Worm (Caenorhabditis elegans) whole organism, L2 larva: ENCODE measurements around the gene ctsa-4.1.

ENCODE experiments used
- F13H6.1 ChIP-seq: sonication (generic microtip); optimal IDR thresholded peaks from 2 replicates; lab custom pipeline; 2016; ENCODE audit warnings: missing genetic modification characterization, missing compliant biosample characterization
- R02D3.7 ChIP-seq: fragments of 150-350 bp; optimal IDR thresholded peaks from 2 replicates; lab custom pipeline; 2014; ENCODE audit warnings: missing biosample characterization, missing genetic modification characterization
- Y55F3AM.14 ChIP-seq: fragments of 200-800 bp; sonication (Bioruptor generic); optimal IDR thresholded peaks from 2 replicates; lab custom pipeline; 2018; ENCODE audit warnings: mild to moderate bottlenecking, missing genetic modification characterization, missing compliant biosample characterization
- ZK546.5 ChIP-seq: sonication (generic microtip); optimal IDR thresholded peaks from 2 replicates; lab custom pipeline; 2017; ENCODE audit warnings: missing biosample characterization, missing genetic modification characterization
- alr-1 ChIP-seq: fragments of 150-350 bp; optimal IDR thresholded peaks from 2 replicates; lab custom pipeline; 2014; ENCODE audit warnings: missing biosample characterization, missing genetic modification characterization
- aly-2 ChIP-seq: fragments of 150-350 bp; optimal IDR thresholded peaks from 2 replicates; lab custom pipeline; 2014; ENCODE audit warnings: missing biosample characterization, missing genetic modification characterization
- ama-1 ChIP-seq: fragments of 150-350 bp; optimal IDR thresholded peaks from 2 replicates; lab custom pipeline; 2018; ENCODE audit warnings: inconsistent platforms
- blmp-1 ChIP-seq: sonication (generic microtip); optimal IDR thresholded peaks from 2 replicates; lab custom pipeline; 2017; ENCODE audit warnings: missing genetic modification characterization, mild to moderate bottlenecking, missing compliant biosample characterization, antibody characterized with exemption, moderate library complexity; ENCODE audit not compliant: insufficient read depth
- ceh-16 ChIP-seq: fragments of 150-350 bp; optimal IDR thresholded peaks from 2 replicates; lab custom pipeline; 2014; ENCODE audit warnings: missing biosample characterization, missing genetic modification characterization
- ceh-82 ChIP-seq: fragments of 150-350 bp; optimal IDR thresholded peaks from 2 replicates; lab custom pipeline; 2014; ENCODE audit warnings: missing biosample characterization, missing genetic modification characterization
- crh-2 ChIP-seq: sonication (generic microtip); optimal IDR thresholded peaks from 2 replicates; lab custom pipeline; 2017; ENCODE audit warnings: missing biosample characterization, missing genetic modification characterization
- dmd-4 ChIP-seq: sonication (generic microtip); optimal IDR thresholded peaks from 2 replicates; lab custom pipeline; 2017; ENCODE audit warnings: missing biosample characterization, missing genetic modification characterization
- egl-27 ChIP-seq: sonication (generic microtip); optimal IDR thresholded peaks from 3 replicates; lab custom pipeline; 2017; ENCODE audit warnings: missing biosample characterization, missing genetic modification reagents, missing genetic modification characterization
- elt-1 ChIP-seq: fragments of 150-350 bp; optimal IDR thresholded peaks from 2 replicates; lab custom pipeline; 2014; ENCODE audit warnings: missing biosample characterization, missing genetic modification characterization
- elt-3 ChIP-seq: sonication (generic microtip); optimal IDR thresholded peaks from 2 replicates; lab custom pipeline; 2017; ENCODE audit warnings: missing biosample characterization, missing genetic modification characterization
- fos-1 ChIP-seq: fragments of 150-350 bp; optimal IDR thresholded peaks from 2 replicates; lab custom pipeline; 2014; ENCODE audit warnings: missing biosample characterization, missing genetic modification characterization
- gmeb-1 ChIP-seq: fragments of 150-350 bp; optimal IDR thresholded peaks from 2 replicates; lab custom pipeline; 2014; ENCODE audit warnings: missing biosample characterization, missing genetic modification characterization
- lin-11 ChIP-seq: fragments of 150-350 bp; sonication (generic microtip); optimal IDR thresholded peaks from 2 replicates; lab custom pipeline; 2014; ENCODE audit warnings: missing biosample characterization, missing genetic modification characterization, inconsistent platforms, mixed read lengths
- lin-13 ChIP-seq: fragments of 150-350 bp; optimal IDR thresholded peaks from 2 replicates; lab custom pipeline; 2014; ENCODE audit warnings: missing biosample characterization, missing genetic modification reagents, missing genetic modification characterization
- lin-39 ChIP-seq: fragments of 150-350 bp; optimal IDR thresholded peaks from 2 replicates; lab custom pipeline; 2014; ENCODE audit warnings: missing biosample characterization, missing genetic modification reagents, missing genetic modification characterization
- lsy-2 ChIP-seq, 2 experiments: fragments of 150-350 bp in 1 of 2; sonication (generic microtip) in 1 of 2; optimal IDR thresholded peaks; 2 replicates each; lab custom pipeline; 2014 to 2017; ENCODE audit warnings: missing biosample characterization in 2 of 2, missing genetic modification characterization in 2 of 2
- mab-5 ChIP-seq: fragments of 150-350 bp; optimal IDR thresholded peaks from 2 replicates; lab custom pipeline; 2014; ENCODE audit warnings: missing biosample characterization, missing genetic modification characterization
- mbf-1 ChIP-seq: sonication (generic microtip); optimal IDR thresholded peaks from 2 replicates; lab custom pipeline; 2017; ENCODE audit warnings: missing biosample characterization, missing genetic modification characterization
- mdl-1 ChIP-seq, 2 experiments: fragments of 150-350 bp in 1 of 2; sonication (generic microtip) in 1 of 2; optimal IDR thresholded peaks; 2 replicates each; lab custom pipeline; 2017; ENCODE audit warnings: missing biosample characterization in 2 of 2, missing genetic modification characterization in 2 of 2
- nhr-10 ChIP-seq: sonication (generic microtip); optimal IDR thresholded peaks from 2 replicates; lab custom pipeline; 2017; ENCODE audit warnings: missing biosample characterization, missing genetic modification characterization
- nhr-11 ChIP-seq: fragments of 150-350 bp; optimal IDR thresholded peaks from 2 replicates; lab custom pipeline; 2014; ENCODE audit warnings: missing biosample characterization, missing genetic modification characterization
- nhr-12 ChIP-seq: fragments of 150-350 bp; optimal IDR thresholded peaks from 2 replicates; lab custom pipeline; 2014; ENCODE audit warnings: missing biosample characterization, missing genetic modification characterization
- nhr-129 ChIP-seq: fragments of 150-350 bp; optimal IDR thresholded peaks from 2 replicates; lab custom pipeline; 2014; ENCODE audit warnings: missing biosample characterization, missing genetic modification characterization
- nhr-21 ChIP-seq: fragments of 150-350 bp; optimal IDR thresholded peaks from 2 replicates; lab custom pipeline; 2014; ENCODE audit warnings: missing biosample characterization, missing genetic modification characterization
- nhr-23 ChIP-seq: fragments of 150-350 bp; optimal IDR thresholded peaks from 2 replicates; lab custom pipeline; 2014; ENCODE audit warnings: missing biosample characterization, missing genetic modification reagents, missing genetic modification characterization
- nhr-237 ChIP-seq: fragments of 150-350 bp; optimal IDR thresholded peaks from 2 replicates; lab custom pipeline; 2014; ENCODE audit warnings: missing biosample characterization, missing genetic modification characterization
- nhr-25 ChIP-seq: fragments of 150-350 bp; sonication (generic microtip); optimal IDR thresholded peaks from 3 replicates; lab custom pipeline; 2014; ENCODE audit warnings: missing biosample characterization, missing genetic modification characterization
- nhr-6 ChIP-seq: fragments of 150-350 bp; optimal IDR thresholded peaks from 2 replicates; lab custom pipeline; 2014; ENCODE audit warnings: missing biosample characterization, missing genetic modification characterization
- nhr-77 ChIP-seq: fragments of 150-350 bp; optimal IDR thresholded peaks from 2 replicates; lab custom pipeline; 2014; ENCODE audit warnings: missing biosample characterization, missing genetic modification characterization
- peb-1 ChIP-seq: fragments of 150-350 bp; optimal IDR thresholded peaks from 2 replicates; lab custom pipeline; 2014; ENCODE audit warnings: missing biosample characterization, missing genetic modification characterization
- sem-4 ChIP-seq: fragments of 150-350 bp; optimal IDR thresholded peaks from 2 replicates; lab custom pipeline; 2014; ENCODE audit warnings: missing biosample characterization, missing genetic modification reagents, missing genetic modification characterization
- skn-1 ChIP-seq: sonication (generic microtip); optimal IDR thresholded peaks from 2 replicates; lab custom pipeline; 2017; ENCODE audit warnings: missing biosample characterization, missing genetic modification characterization
- sma-3 ChIP-seq: sonication (generic microtip); optimal IDR thresholded peaks from 2 replicates; lab custom pipeline; 2016; ENCODE audit warnings: missing genetic modification reagents, missing genetic modification characterization, missing compliant biosample characterization
- sma-9 ChIP-seq, 2 experiments: fragments of 150-350 bp in 1 of 2; sonication (generic microtip) in 1 of 2; optimal IDR thresholded peaks; 2 replicates each; lab custom pipeline; 2014 to 2016; ENCODE audit warnings: missing genetic modification characterization in 2 of 2, mild to moderate bottlenecking in 1 of 2, missing biosample characterization in 1 of 2, missing compliant biosample characterization in 1 of 2, missing genetic modification reagents in 1 of 2, moderate library complexity in 1 of 2
- snpc-4 ChIP-seq: fragments of 150-350 bp; optimal IDR thresholded peaks from 2 replicates; lab custom pipeline; 2014; ENCODE audit warnings: missing biosample characterization, missing genetic modification characterization
- unc-39 ChIP-seq: fragments of 150-350 bp; optimal IDR thresholded peaks from 2 replicates; lab custom pipeline; 2014; ENCODE audit warnings: missing biosample characterization, missing genetic modification characterization
- unc-62 ChIP-seq: fragments of 150-350 bp; optimal IDR thresholded peaks from 2 replicates; lab custom pipeline; 2014; ENCODE audit warnings: missing biosample characterization, missing genetic modification reagents, missing genetic modification characterization
- zag-1 ChIP-seq: fragments of 150-350 bp; optimal IDR thresholded peaks from 2 replicates; lab custom pipeline; 2014; ENCODE audit warnings: missing biosample characterization, missing genetic modification characterization
- ztf-1 ChIP-seq: fragments of 200-800 bp; sonication (Bioruptor generic); conservative IDR thresholded peaks from 2 replicates; pipeline ENCODE4 v1.3.6; 2022; ENCODE audit warnings: missing genetic modification characterization, missing compliant biosample characterization
- ztf-11 ChIP-seq: sonication (generic microtip); optimal IDR thresholded peaks from 2 replicates; lab custom pipeline; 2017; ENCODE audit warnings: missing biosample characterization, missing genetic modification characterization
- ztf-4 ChIP-seq: fragments of 150-350 bp; optimal IDR thresholded peaks from 2 replicates; lab custom pipeline; 2014; ENCODE audit warnings: missing biosample characterization, missing genetic modification characterization

Gene ctsa-4.1

ce11 chrII:6349968-6350367 lies 16.8 kb upstream of the ctsa-4.1 start:
- TF ChIP-seq nhr-25 (tag; lab: Kevin White, UChicago), result no peak
- no peak for TF ChIP-seq lsy-2 (tag; optimal IDR thresholded peaks at IDR 0.05; lab: Kevin White, UChicago)
- no peak for TF ChIP-seq snpc-4 (tag; lab: Kevin White, UChicago)
- TF ChIP-seq elt-3 (tag; lab: Kevin White, UChicago), result no peak
- TF ChIP-seq lin-39, result no peak
- no peak for TF ChIP-seq sma-9 (GFP tag; optimal IDR thresholded peaks at IDR 0.05; lab: Kevin White, UChicago)
- TF ChIP-seq sma-9 (tag; optimal IDR thresholded peaks at IDR 0.05; lab: Kevin White, UChicago), result no peak
- TF ChIP-seq elt-1 (tag; lab: Kevin White, UChicago), result no peak
- TF ChIP-seq nhr-12, result no peak
- TF ChIP-seq mdl-1 (tag; optimal IDR thresholded peaks at IDR 0.05; lab: Kevin White, UChicago), result no peak
- TF ChIP-seq ztf-4 (tag; lab: Kevin White, UChicago), result no peak
- TF ChIP-seq unc-39, result no peak
- TF ChIP-seq Y55F3AM.14 (GFP tag; lab: Kevin White, UChicago), result no peak

DNA sequence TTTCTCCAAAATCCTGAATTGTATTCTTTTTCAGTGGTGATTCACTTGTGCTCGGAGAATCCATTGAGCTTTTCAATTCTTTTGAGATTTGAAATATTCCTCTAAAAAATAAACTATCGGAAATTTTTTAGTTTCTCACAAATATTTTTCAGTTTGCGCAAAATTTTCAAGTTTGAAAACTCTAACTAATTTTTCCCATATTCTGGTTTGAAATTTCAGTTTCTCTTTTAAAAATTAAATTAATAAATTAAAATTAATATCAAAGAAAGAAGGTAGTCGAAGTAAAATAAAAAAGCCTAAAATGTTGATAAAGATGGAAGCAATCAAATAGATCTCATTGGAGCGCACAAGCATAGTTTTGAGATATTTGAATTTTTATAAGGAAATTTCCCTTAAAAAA lies 14.9 kb upstream of the ctsa-4.1 start, which contains the start of gene C32D5.10:
C32D5.10 (minus strand) TSS at position 101 of the 400 bp plus-strand sequence.
- peak; percentile 28 for TF ChIP-seq nhr-25 (tag; lab: Kevin White, UChicago)
- no peak for TF ChIP-seq lin-39

DNA sequence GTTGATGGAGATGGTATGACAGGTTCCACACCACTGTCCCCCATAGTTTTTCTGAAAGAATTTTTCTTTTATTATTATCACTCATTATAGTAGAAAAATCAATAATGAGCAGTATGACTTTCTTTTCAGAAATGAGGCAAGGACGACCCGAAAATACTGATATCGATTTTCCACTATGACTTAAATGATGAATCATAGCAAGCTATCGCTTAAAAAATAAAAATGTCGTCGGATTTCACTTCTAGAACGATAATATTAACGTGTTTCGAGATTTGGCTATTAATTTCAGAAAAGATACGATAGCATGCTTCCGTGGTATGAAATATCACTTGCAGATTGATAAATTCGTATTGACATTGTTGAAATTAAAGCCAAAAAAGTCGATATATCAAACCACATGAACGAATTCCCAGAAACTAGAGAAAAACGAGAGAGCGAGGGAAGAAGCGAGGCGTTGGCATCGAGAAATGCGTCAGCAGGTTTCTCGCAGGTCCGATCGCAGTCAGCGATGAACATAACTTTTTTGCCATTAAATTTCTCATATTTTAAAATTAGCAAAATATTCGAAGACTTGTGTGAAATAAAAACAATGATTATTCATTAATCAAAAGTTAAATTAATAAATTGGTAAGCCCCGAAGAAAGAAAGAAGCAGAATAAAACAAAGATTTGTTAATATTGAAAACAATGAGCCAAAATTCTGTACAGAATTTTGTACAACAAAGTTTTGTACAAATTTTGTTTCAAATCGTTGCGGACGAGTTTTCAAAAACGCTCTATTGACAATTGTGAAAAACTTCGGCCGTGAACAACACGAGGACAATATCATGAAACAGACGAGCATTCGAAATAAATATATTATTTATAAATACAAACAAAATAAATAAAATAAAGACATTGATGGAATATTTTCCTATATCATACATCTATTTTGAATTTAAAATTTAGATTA lies 11.1 kb upstream of the ctsa-4.1 start, which contains the start of gene C32D5.11:
C32D5.11 (minus strand) TSS at position 51 of the 951 bp plus-strand sequence.
- TF ChIP-seq nhr-129 (tag; lab: Kevin White, UChicago) (peak; percentile 81), nhr-237 (no peak), peb-1 (tag; lab: Kevin White, UChicago) (no peak), mbf-1 (tag; lab: Kevin White, UChicago) (no peak), nhr-10 (tag; lab: Kevin White, UChicago) (no peak), mdl-1 (tag; optimal IDR thresholded peaks at IDR 0.05; lab: Kevin White, UChicago) (no peak), alr-1 (tag; lab: Kevin White, UChicago) (no peak), fos-1 (peak; percentile 77), ztf-4 (tag; lab: Kevin White, UChicago) (peak; percentile 13), zag-1 (no peak), nhr-77 (tag; lab: Kevin White, UChicago) (no peak), snpc-4 (tag; lab: Kevin White, UChicago) (peak; percentile 56), unc-39 (no peak), ceh-82 (tag; lab: Kevin White, UChicago) (no peak), nhr-25 (tag; lab: Kevin White, UChicago) (peak; percentile 74), ZK546.5 (no peak), ztf-1 (GFP tag; lab: Robert Waterston, UW) (no peak), elt-1 (tag; lab: Kevin White, UChicago) (no peak), sma-3 (GFP tag; lab: Kevin White, UChicago) (peak; percentile 64), lin-39 (no peak), blmp-1 (tag; lab: Kevin White, UChicago) (no peak), aly-2 (tag; lab: Kevin White, UChicago) (no peak), elt-3 (tag; lab: Kevin White, UChicago) (no peak), nhr-6 (peak; percentile 32), F13H6.1 (tag; lab: Kevin White, UChicago) (peak; percentile 62), lsy-2 (tag; optimal IDR thresholded peaks at IDR 0.05; lab: Kevin White, UChicago) (peak; percentile 47 to 89), egl-27 (tag; lab: Kevin White, UChicago) (peak; percentile 15), mab-5 (peak; percentile 21), crh-2 (tag; lab: Kevin White, UChicago) (peak; percentile 76), nhr-12 (no peak), nhr-11 (no peak), gmeb-1 (tag; lab: Kevin White, UChicago) (peak; percentile 78), Y55F3AM.14 (GFP tag; lab: Kevin White, UChicago) (no peak), unc-62 (GFP tag; lab: Kevin White, UChicago) (no peak), nhr-21 (tag; lab: Kevin White, UChicago) (peak; percentile 36), skn-1 (no peak), sem-4 (tag; lab: Kevin White, UChicago) (peak; percentile 73), ceh-16 (tag; lab: Kevin White, UChicago) (no peak), ztf-11 (tag; lab: Kevin White, UChicago) (no peak), sma-9 (GFP tag; optimal IDR thresholded peaks at IDR 0.05; lab: Kevin White, UChicago) (peak; percentile 72), sma-9 (tag; optimal IDR thresholded peaks at IDR 0.05; lab: Kevin White, UChicago) (no peak), ama-1 (lab: Kevin White, UChicago) (no peak), nhr-23 (tag; lab: Kevin White, UChicago) (no peak), R02D3.7 (no peak), dmd-4 (tag; lab: Kevin White, UChicago) (no peak), lin-11 (peak; percentile 80), lin-13 (peak; percentile 72)
